Worm (Caenorhabditis elegans) whole organism, midembryonic: ENCODE results near the gene T04G9.4.

Source experiments
- flt-1 ChIP-seq: fragments of 200-800 bp; sonication (Bioruptor generic); IDR thresholded peaks from 2 replicates; pipeline ENCODE4 v1.3.6; 2022; ENCODE audit warnings: missing genetic modification characterization, missing compliant biosample characterization
- med-1 ChIP-seq: sonication (generic microtip); optimal IDR thresholded peaks from 2 replicates; lab custom pipeline; 2017; ENCODE audit warnings: missing genetic modification characterization, mild to moderate bottlenecking, missing compliant biosample characterization, antibody characterized with exemption, missing genetic modification reagents; ENCODE audit not compliant: insufficient read depth
- ref-1 ChIP-seq: fragments of 200-800 bp; sonication (Bioruptor generic); conservative IDR thresholded peaks from 2 replicates; pipeline ENCODE4 v1.3.6; 2022; ENCODE audit warnings: missing genetic modification reagents, missing genetic modification characterization, missing compliant biosample characterization
- tab-1 ChIP-seq: fragments of 200-800 bp; sonication (Bioruptor generic); IDR thresholded peaks from 2 replicates; pipeline ENCODE4 v1.3.6; 2022; ENCODE audit warnings: missing genetic modification characterization, missing compliant biosample characterization
- ztf-23 ChIP-seq: fragments of 200-800 bp; sonication (Bioruptor generic); IDR thresholded peaks from 2 replicates; pipeline ENCODE4 v1.3.6; 2022; ENCODE audit warnings: missing genetic modification reagents, missing genetic modification characterization, missing compliant biosample characterization

DNA sequence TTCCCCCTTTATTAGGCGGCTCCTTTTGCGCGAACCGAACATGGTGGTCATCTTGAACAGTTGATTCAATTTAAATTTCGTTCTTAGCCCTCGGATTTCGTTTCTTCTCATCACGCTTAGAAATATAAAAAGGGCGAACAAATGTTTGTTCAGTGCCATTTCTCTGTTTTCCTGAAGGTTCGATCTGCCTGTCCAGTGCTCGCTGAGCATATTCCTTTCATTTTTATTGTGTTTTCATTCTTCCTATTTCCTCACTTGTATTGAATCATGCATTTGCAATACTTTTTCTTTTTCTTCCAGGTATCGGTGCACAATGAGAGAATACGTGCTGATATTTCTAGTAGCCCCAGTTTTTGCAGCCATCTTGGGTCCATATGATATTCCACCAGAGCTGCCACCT is 5.1 kb downstream of the T04G9.4 start, which contains the start of gene nas-15:
- no peak for TF ChIP-seq flt-1 (GFP tag; lab: Robert Waterston, UW)
- no peak for TF ChIP-seq ref-1
- no peak for TF ChIP-seq tab-1 (GFP tag; lab: Robert Waterston, UW)
- TF ChIP-seq ztf-23 (GFP tag; lab: Robert Waterston, UW), result no peak
- TF ChIP-seq med-1 (GFP tag; lab: Kevin White, UChicago), result no peak
